Worm (Caenorhabditis elegans) whole organism, late embryonic: Measurements from ENCODE around the gene T06E6.15.

Source experiments
- ceh-48 ChIP-seq: sonication (generic microtip); optimal IDR thresholded peaks from 2 replicates; lab custom pipeline; 2016; ENCODE audit warnings: missing genetic modification characterization, inconsistent platforms, missing compliant biosample characterization
- dmd-4 ChIP-seq: sonication (generic microtip); optimal IDR thresholded peaks from 2 replicates; lab custom pipeline; 2016; ENCODE audit warnings: borderline replicate concordance, missing genetic modification characterization, missing compliant biosample characterization
- fkh-10 ChIP-seq: fragments of 150-350 bp; optimal IDR thresholded peaks from 2 replicates; lab custom pipeline; 2014; ENCODE audit warnings: missing biosample characterization, missing genetic modification reagents, missing genetic modification characterization
- sox-4 ChIP-seq: sonication (generic microtip); optimal IDR thresholded peaks from 2 replicates; lab custom pipeline; 2017; ENCODE audit warnings: mild to moderate bottlenecking, missing genetic modification characterization, inconsistent platforms, missing compliant biosample characterization
- unc-3 ChIP-seq, 2 experiments: fragments of 200-800 bp in 1 of 2; sonication (Bioruptor generic) in 1 of 2; sonication (generic microtip) in 1 of 2; conservative IDR thresholded peaks in 1 of 2; optimal IDR thresholded peaks in 1 of 2; 2 replicates each; pipeline versions ENCODE4 v1.3.6 to Lab custom; 2016 to 2022; ENCODE audit warnings: missing compliant biosample characterization in 2 of 2, missing genetic modification characterization in 2 of 2, missing genetic modification reagents in 1 of 2

DNA sequence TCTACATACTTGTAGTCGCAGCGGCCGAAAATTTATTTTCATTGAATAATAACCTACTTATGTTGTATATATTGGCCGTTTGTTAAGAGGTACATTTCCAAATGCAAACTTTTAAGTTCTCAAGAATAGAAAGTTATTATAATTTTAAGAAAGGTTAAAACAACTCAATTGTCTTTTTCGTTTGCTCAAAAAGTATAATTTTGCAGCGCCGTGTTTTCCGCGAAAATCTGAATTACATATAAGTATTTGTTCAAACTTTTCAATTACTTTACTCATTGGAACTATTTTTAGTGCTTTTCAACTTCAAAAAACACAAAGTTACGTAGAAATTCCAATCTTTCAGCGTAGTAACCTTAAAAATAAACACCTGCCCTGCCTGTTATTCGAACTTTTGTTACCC lies 45.8 kb upstream of the T06E6.15 start, which contains the start of gene srh-239:
- TF ChIP-seq dmd-4 (tag; lab: Kevin White, UChicago): no peak
- no peak for TF ChIP-seq fkh-10 (GFP tag; lab: Kevin White, UChicago)
- no peak for TF ChIP-seq ceh-48 (tag; lab: Kevin White, UChicago)
- no peak for TF ChIP-seq sox-4 (tag; lab: Kevin White, UChicago)
- TF ChIP-seq unc-3 (GFP tag; conservative IDR thresholded peaks at IDR 0.05; lab: Robert Waterston, UW): no peak
- TF ChIP-seq unc-3 (tag; optimal IDR thresholded peaks at IDR 0.05; lab: Kevin White, UChicago): no peak
